Fruit fly (Drosophila melanogaster) whole organism, embryonic: Measurements from ENCODE around the gene HINT1.

Source experiments
- Adf1 ChIP-seq: fragments of 200-800 bp; sonication (Bioruptor generic); IDR thresholded peaks from 2 replicates; pipeline ENCODE4 v1.3.6; 2022; ENCODE audit warnings: missing biosample characterization, missing genetic modification characterization
- Antp ChIP-seq: fragments of 200-800 bp; sonication (Bioruptor generic); optimal IDR thresholded peaks from 3 replicates; lab custom pipeline; 2016; ENCODE audit warnings: missing biosample characterization, missing genetic modification characterization
- Bgb ChIP-seq: fragments of 200-800 bp; sonication (Bioruptor generic); IDR thresholded peaks from 2 replicates; pipeline ENCODE4 v1.3.6; 2022; ENCODE audit warnings: missing biosample characterization, missing genetic modification characterization; ENCODE audit not compliant: partially characterized antibody
- Bteb2 ChIP-seq: fragments of 200-800 bp; sonication (Bioruptor generic); optimal IDR thresholded peaks from 2 replicates; lab custom pipeline; 2016; ENCODE audit warnings: missing biosample characterization, missing genetic modification characterization
- CG10959 ChIP-seq: fragments of 200-800 bp; sonication (Bioruptor generic); IDR thresholded peaks from 2 replicates; pipeline ENCODE4 v1.3.6; 2022; ENCODE audit warnings: missing biosample characterization, missing genetic modification characterization
- CG11093 ChIP-seq: fragments of 200-800 bp; sonication (Bioruptor generic); IDR thresholded peaks from 3 replicates; pipeline ENCODE4 v1.3.6; 2022; ENCODE audit warnings: missing biosample characterization, missing genetic modification characterization
- CG11723 ChIP-seq: fragments of 200-800 bp; sonication (Bioruptor generic); optimal IDR thresholded peaks from 2 replicates; lab custom pipeline; 2017; ENCODE audit warnings: missing biosample characterization, mild to moderate bottlenecking, missing genetic modification characterization
- CG12391 ChIP-seq: fragments of 200-800 bp; sonication (Bioruptor generic); optimal IDR thresholded peaks from 3 replicates; lab custom pipeline; 2018; ENCODE audit warnings: missing biosample characterization, mild to moderate bottlenecking, missing genetic modification characterization, moderate library complexity
- CG15514 ChIP-seq: fragments of 200-800 bp; sonication (Bioruptor generic); optimal IDR thresholded peaks from 3 replicates; lab custom pipeline; 2017; ENCODE audit warnings: missing biosample characterization, missing genetic modification characterization, mild to moderate bottlenecking, moderate library complexity, missing genetic modification reagents
- CG15601 ChIP-seq: fragments of 200-800 bp; sonication (Bioruptor generic); optimal IDR thresholded peaks from 3 replicates; lab custom pipeline; 2019; ENCODE audit warnings: missing biosample characterization, mild to moderate bottlenecking, missing genetic modification characterization, moderate library complexity
- CG17912 ChIP-seq: fragments of 200-800 bp; sonication (Bioruptor generic); optimal IDR thresholded peaks from 2 replicates; lab custom pipeline; 2018; ENCODE audit warnings: missing biosample characterization, mild to moderate bottlenecking, missing genetic modification characterization
- CG2678 ChIP-seq: fragments of 200-800 bp; sonication (Bioruptor generic); optimal IDR thresholded peaks from 3 replicates; lab custom pipeline; 2019; ENCODE audit warnings: missing biosample characterization, mild to moderate bottlenecking, missing genetic modification characterization, moderate library complexity
- CG3847 ChIP-seq: fragments of 200-800 bp; sonication (Bioruptor generic); IDR thresholded peaks from 2 replicates; pipeline ENCODE4 v1.3.6; 2022; ENCODE audit warnings: missing biosample characterization, missing genetic modification characterization
- CG4282 ChIP-seq: fragments of 200-800 bp; sonication (Bioruptor generic); optimal IDR thresholded peaks from 2 replicates; lab custom pipeline; 2016; ENCODE audit warnings: missing biosample characterization, missing genetic modification characterization
- CG4328 ChIP-seq: fragments of 200-800 bp; sonication (Bioruptor generic); optimal IDR thresholded peaks from 3 replicates; lab custom pipeline; 2017; ENCODE audit warnings: missing biosample characterization, missing genetic modification reagents, missing genetic modification characterization
- CG4617 ChIP-seq: fragments of 200-800 bp; sonication (Bioruptor generic); optimal IDR thresholded peaks from 3 replicates; lab custom pipeline; 2016; ENCODE audit warnings: missing biosample characterization, missing genetic modification characterization, borderline replicate concordance
- CG6791 ChIP-seq: fragments of 200-800 bp; sonication (Bioruptor generic); IDR thresholded peaks from 3 replicates; pipeline ENCODE4 v1.3.6; 2022; ENCODE audit warnings: missing biosample characterization, missing genetic modification characterization; ENCODE audit not compliant: partially characterized antibody
- CG7357 ChIP-seq: fragments of 200-800 bp; sonication (Bioruptor generic); IDR thresholded peaks from 3 replicates; pipeline ENCODE4 v1.3.6; 2022; ENCODE audit warnings: missing biosample characterization, missing genetic modification characterization
- CG8281 ChIP-seq: fragments of 200-800 bp; sonication (Bioruptor generic); optimal IDR thresholded peaks from 2 replicates; lab custom pipeline; 2018; ENCODE audit warnings: missing biosample characterization, mild to moderate bottlenecking, missing genetic modification characterization, moderate library complexity
- CG8944 ChIP-seq: fragments of 200-800 bp; sonication (Bioruptor generic); optimal IDR thresholded peaks from 3 replicates; lab custom pipeline; 2016; ENCODE audit warnings: missing biosample characterization, missing genetic modification characterization
- CG9876 ChIP-seq: fragments of 200-800 bp; sonication (Bioruptor generic); optimal IDR thresholded peaks from 2 replicates; lab custom pipeline; 2016; ENCODE audit warnings: missing biosample characterization, missing genetic modification characterization
- Dll ChIP-seq: fragments of 200-800 bp; sonication (Bioruptor generic); IDR thresholded peaks from 4 replicates; pipeline ENCODE4 v1.3.6; 2022; ENCODE audit warnings: missing biosample characterization, missing genetic modification characterization; ENCODE audit not compliant: partially characterized antibody
- E2f1 ChIP-seq: fragments of 200-800 bp; sonication (Bioruptor generic); IDR thresholded peaks from 2 replicates; pipeline ENCODE4 v1.3.6; 2022; ENCODE audit warnings: missing biosample characterization, missing genetic modification characterization
- HLH3B ChIP-seq: fragments of 200-800 bp; sonication (Bioruptor generic); IDR thresholded peaks from 2 replicates; pipeline ENCODE4 v1.3.6; 2022; ENCODE audit warnings: missing biosample characterization, missing genetic modification characterization
- Hr51 ChIP-seq, 2 experiments: fragments of 200-800 bp; sonication (Bioruptor generic); optimal IDR thresholded peaks; 2 replicates in 1 of 2; 3 replicates in 1 of 2; lab custom pipeline; 2016 to 2018; ENCODE audit warnings: missing biosample characterization in 2 of 2, missing genetic modification characterization in 2 of 2, mild to moderate bottlenecking in 1 of 2, moderate library complexity in 1 of 2
- Hr78 ChIP-seq, 2 experiments: fragments of 200-800 bp in 1 of 2; fragments of >200 bp in 1 of 2; sonication (Bioruptor generic) in 1 of 2; optimal IDR thresholded peaks; 2 replicates each; lab custom pipeline; 2017 to 2019; ENCODE audit warnings: missing biosample characterization in 2 of 2, missing genetic modification characterization in 2 of 2, mild to moderate bottlenecking in 1 of 2, moderate library complexity in 1 of 2
- Lim3 ChIP-seq: fragments of 200-800 bp; sonication (Bioruptor generic); IDR thresholded peaks from 2 replicates; pipeline ENCODE4 v1.3.6; 2022; ENCODE audit warnings: missing biosample characterization, missing genetic modification characterization
- Oli ChIP-seq: fragments of 200-800 bp; sonication (Bioruptor generic); optimal IDR thresholded peaks from 2 replicates; lab custom pipeline; 2018; ENCODE audit warnings: missing biosample characterization, mild to moderate bottlenecking, missing genetic modification characterization, moderate library complexity
- Sox100B ChIP-seq: fragments of 200-800 bp; sonication (Bioruptor generic); optimal IDR thresholded peaks from 3 replicates; lab custom pipeline; 2018; ENCODE audit warnings: missing biosample characterization, mild to moderate bottlenecking, missing genetic modification characterization
- Sry-β ChIP-seq: fragments of 200-800 bp; sonication (Bioruptor generic); optimal IDR thresholded peaks from 2 replicates; lab custom pipeline; 2018; ENCODE audit warnings: missing biosample characterization, mild to moderate bottlenecking, missing genetic modification characterization, moderate library complexity
- Sry-δ ChIP-seq: fragments of 200-800 bp; sonication (Bioruptor generic); optimal IDR thresholded peaks from 2 replicates; lab custom pipeline; 2016; ENCODE audit warnings: missing biosample characterization, missing genetic modification characterization
- ase ChIP-seq: fragments of 200-800 bp; sonication (Bioruptor generic); IDR thresholded peaks from 3 replicates; pipeline ENCODE4 v1.3.6; 2022; ENCODE audit warnings: missing biosample characterization, missing genetic modification characterization
- cad ChIP-seq: fragments of >200 bp; optimal IDR thresholded peaks from 2 replicates; lab custom pipeline; 2017; ENCODE audit warnings: missing biosample characterization, missing genetic modification characterization
- ci ChIP-seq: fragments of 200-800 bp; sonication (Bioruptor generic); IDR thresholded peaks from 3 replicates; pipeline ENCODE4 v1.3.6; 2022; ENCODE audit warnings: missing biosample characterization, missing genetic modification characterization
- crc ChIP-seq: fragments of 200-800 bp; sonication (Bioruptor generic); optimal IDR thresholded peaks from 2 replicates; lab custom pipeline; 2016; ENCODE audit warnings: missing biosample characterization, missing genetic modification characterization
- hbn ChIP-seq: fragments of 200-800 bp; sonication (Bioruptor generic); IDR thresholded peaks from 2 replicates; pipeline ENCODE4 v1.3.6; 2022; ENCODE audit warnings: missing biosample characterization, missing genetic modification characterization; ENCODE audit not compliant: partially characterized antibody
- insv ChIP-seq, 2 experiments: fragments of 200-800 bp; sonication (Bioruptor generic); optimal IDR thresholded peaks; 3 replicates each; lab custom pipeline; 2016 to 2018; ENCODE audit warnings: missing biosample characterization in 2 of 2, missing genetic modification characterization in 2 of 2
- pfk ChIP-seq: fragments of 200-800 bp; sonication (Bioruptor generic); optimal IDR thresholded peaks from 2 replicates; lab custom pipeline; 2018; ENCODE audit warnings: missing biosample characterization, mild to moderate bottlenecking, missing genetic modification characterization, moderate library complexity
- pita ChIP-seq: fragments of 200-800 bp; sonication (Bioruptor generic); optimal IDR thresholded peaks from 2 replicates; lab custom pipeline; 2017; ENCODE audit warnings: missing biosample characterization, mild to moderate bottlenecking, missing genetic modification characterization
- psq ChIP-seq: fragments of 200-800 bp; sonication (Bioruptor generic); optimal IDR thresholded peaks from 2 replicates; lab custom pipeline; 2017; ENCODE audit warnings: missing biosample characterization, missing genetic modification characterization
- row ChIP-seq: fragments of 200-800 bp; sonication (Bioruptor generic); IDR thresholded peaks from 3 replicates; pipeline ENCODE4 v1.3.6; 2022; ENCODE audit warnings: missing biosample characterization, missing genetic modification characterization
- seq ChIP-seq: fragments of 200-800 bp; sonication (Bioruptor generic); IDR thresholded peaks from 2 replicates; pipeline ENCODE4 v1.3.6; 2022; ENCODE audit warnings: missing biosample characterization, missing genetic modification characterization
- sima ChIP-seq: fragments of 200-800 bp; sonication (Bioruptor generic); optimal IDR thresholded peaks from 2 replicates; lab custom pipeline; 2016; ENCODE audit warnings: missing biosample characterization, missing genetic modification characterization
- sr ChIP-seq: fragments of 200-800 bp; sonication (Bioruptor generic); IDR thresholded peaks from 3 replicates; pipeline ENCODE4 v1.3.6; 2022; ENCODE audit warnings: missing biosample characterization, missing genetic modification characterization
- tin ChIP-seq: fragments of 200-800 bp; sonication (Bioruptor generic); optimal IDR thresholded peaks from 3 replicates; lab custom pipeline; 2016; ENCODE audit warnings: missing biosample characterization, missing genetic modification characterization
- tio ChIP-seq: fragments of 200-800 bp; sonication (Bioruptor generic); optimal IDR thresholded peaks from 2 replicates; lab custom pipeline; 2017; ENCODE audit warnings: missing biosample characterization, missing genetic modification characterization, inconsistent platforms
- unpg ChIP-seq: fragments of 200-800 bp; sonication (Bioruptor generic); optimal IDR thresholded peaks from 3 replicates; lab custom pipeline; 2018; ENCODE audit warnings: missing biosample characterization, mild to moderate bottlenecking, missing genetic modification characterization, moderate library complexity
- usp ChIP-seq: fragments of >200 bp; optimal IDR thresholded peaks from 2 replicates; lab custom pipeline; 2017; ENCODE audit warnings: missing biosample characterization, missing genetic modification characterization
- z ChIP-seq: fragments of 200-800 bp; sonication (Bioruptor generic); IDR thresholded peaks from 3 replicates; pipeline ENCODE4 v1.3.6; 2022; ENCODE audit warnings: missing biosample characterization, missing genetic modification characterization

The HINT1 gene

DNA sequence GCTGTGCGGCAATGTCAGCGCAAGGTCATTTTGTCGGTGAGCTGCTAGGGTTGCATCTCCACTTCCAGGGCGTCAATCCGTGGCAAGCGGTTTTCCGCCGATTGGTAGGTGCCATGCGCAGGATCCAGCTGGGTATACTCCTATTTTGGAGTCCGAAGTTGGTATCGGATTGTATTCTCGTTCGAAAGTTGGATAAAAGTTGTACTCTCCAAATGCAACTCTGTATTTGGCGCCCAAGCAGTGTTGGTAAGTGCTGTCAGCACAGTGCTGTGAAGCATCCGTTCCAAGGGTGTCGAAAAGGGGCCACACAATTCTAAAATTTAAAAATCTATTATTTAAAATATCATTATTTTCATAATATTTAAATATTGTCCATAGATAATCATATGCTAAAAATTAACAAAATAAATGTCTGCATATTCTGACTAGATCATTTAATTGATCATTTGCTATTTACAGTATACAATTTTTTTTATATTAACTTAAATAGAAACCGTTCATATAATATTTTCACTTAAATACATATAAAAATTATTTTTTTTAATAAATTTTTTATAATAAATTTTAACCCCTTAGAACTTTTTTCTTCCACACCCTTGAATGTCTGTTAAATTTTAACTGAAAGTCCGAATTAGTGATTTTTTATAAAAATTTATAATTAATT, 21.3 kb upstream of the HINT1 start (continued):
- TF ChIP-seq hbn (GFP tag; lab: Robert Waterston, UW) (peak; percentile 17; the same call in 1 of the 2 replicates), sr (GFP tag; lab: Robert Waterston, UW) (no peak), Bgb (peak; percentile 34; the same call in 1 of the 2 replicates), Sry-β (GFP tag; lab: Kevin White, UChicago) (peak; percentile 68), Adf1 (GFP tag; lab: Robert Waterston, UW) (peak; percentile 65), tin (GFP tag; lab: Kevin White, UChicago) (peak; percentile 88), tio (GFP tag; lab: Kevin White, UChicago) (no peak), CG8944 (GFP tag; lab: Kevin White, UChicago) (peak; percentile 80), cad (no peak), CG15514 (GFP tag; lab: Kevin White, UChicago) (peak; percentile 93), ase (peak; percentile 80), Hr51 (GFP tag; optimal IDR thresholded peaks at IDR 0.05; lab: Kevin White, UChicago) (peak; percentile 89 to 91), z (GFP tag; lab: Robert Waterston, UW) (no peak), Bteb2 (GFP tag; lab: Kevin White, UChicago) (peak; percentile 46), CG12391 (tag; lab: Kevin White, UChicago) (peak; percentile 87), Lim3 (GFP tag; lab: Robert Waterston, UW) (no peak), CG10959 (peak; percentile 63), usp (no peak), seq (GFP tag; lab: Robert Waterston, UW) (peak; percentile 73), E2f1 (peak; percentile 81), CG17912 (peak; percentile 88), HLH3B (GFP tag; lab: Robert Waterston, UW) (peak; percentile 88), CG4328 (peak; percentile 83), CG8281 (tag; lab: Kevin White, UChicago) (peak; percentile 52), crc (GFP tag; lab: Kevin White, UChicago) (peak; percentile 59), Hr78 (GFP tag; optimal IDR thresholded peaks at IDR 0.05; lab: Kevin White, UChicago) (peak in 1 of 2 experiments; percentile 9), pita (GFP tag; lab: Kevin White, UChicago) (no peak), unpg (GFP tag; lab: Kevin White, UChicago) (peak; percentile 81), ci (peak; percentile 87), CG4617 (peak; percentile 80), CG3847 (GFP tag; lab: Robert Waterston, UW) (peak; percentile 96), CG11723 (GFP tag; lab: Kevin White, UChicago) (peak; percentile 71), row (GFP tag; lab: Robert Waterston, UW) (peak; percentile 94), CG6791 (GFP tag; lab: Robert Waterston, UW) (no peak), Antp (GFP tag; lab: Kevin White, UChicago) (peak; percentile 87), CG4282 (peak; percentile 78), CG7357 (peak; percentile 72), sima (GFP tag; lab: Kevin White, UChicago) (peak; percentile 18), Oli (tag; lab: Kevin White, UChicago) (peak; percentile 74), CG2678 (tag; lab: Kevin White, UChicago) (peak; percentile 94), pfk (GFP tag; lab: Kevin White, UChicago) (peak; percentile 60), Sry-δ (GFP tag; lab: Kevin White, UChicago) (peak; percentile 63), psq (peak; percentile 66), Dll (GFP tag; lab: Robert Waterston, UW) (0 out of 4 replicates have a peak, but pooled peaks have one; percentile 43), Sox100B (GFP tag; lab: Kevin White, UChicago) (peak; percentile 84), insv (GFP tag; optimal IDR thresholded peaks at IDR 0.05; lab: Kevin White, UChicago) (peak in 1 of 2 experiments; percentile 67), CG11093 (peak; percentile 74), CG15601 (tag; lab: Kevin White, UChicago) (peak; percentile 76), CG9876 (peak; percentile 74)
